Worm (Caenorhabditis elegans): Measurements from ENCODE around the gene Y39A3A.4.

ce11 chrIII:2116797-2117196, 40.4 kb upstream of the Y39A3A.4 start, which contains the start of gene Y48G9A.11:
- TF ChIP-seq F49E8.2 (tag; optimal IDR thresholded peaks at IDR 0.05; ENCODE audit: borderline replicate concordance), result no peak
- no peak for TF ChIP-seq nhr-237 (tag; optimal IDR thresholded peaks at IDR 0.05)
- TF ChIP-seq gei-8 (GFP tag; optimal IDR thresholded peaks at IDR 0.05), result no peak
- no peak for TF ChIP-seq mep-1 (tag; optimal IDR thresholded peaks at IDR 0.05)

Data from whole organism, L4 larva.